Worm (Caenorhabditis elegans): ENCODE results near the gene T24C4.3.

T24C4.3 gene

DNA sequence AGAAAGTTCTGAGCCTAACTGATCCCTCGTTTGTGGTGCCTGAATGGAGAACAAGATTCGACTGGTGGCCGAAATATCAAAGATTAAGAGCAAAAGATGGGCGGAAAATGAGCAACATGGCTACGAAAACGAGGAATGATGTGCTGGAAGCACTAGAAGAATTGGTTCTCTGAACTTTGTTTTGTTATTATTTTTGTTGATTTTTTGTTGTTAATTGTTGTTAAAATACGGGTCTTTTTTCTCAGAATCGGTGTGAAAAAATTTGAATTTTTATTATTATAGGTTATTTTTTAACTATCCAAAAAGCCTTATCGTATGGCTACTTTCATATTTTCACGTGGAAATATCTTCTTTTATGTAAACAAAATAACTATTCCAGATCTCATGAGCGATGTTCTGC, 16.0 kb downstream of the T24C4.3 start, which contains the start of gene K02F3.12:
Gene K02F3.12, plus strand, starts transcription at position 301 of the 400 bp plus-strand sequence.
- TF ChIP-seq elt-3 (tag; optimal IDR thresholded peaks at IDR 0.05) = no peak
- TF ChIP-seq ceh-16 (tag; optimal IDR thresholded peaks at IDR 0.05) = no peak
- no peak for TF ChIP-seq egl-27 (tag; optimal IDR thresholded peaks at IDR 0.05)
- TF ChIP-seq zag-1 (tag; optimal IDR thresholded peaks at IDR 0.05) = no peak
- no peak for TF ChIP-seq nhr-23 (tag; optimal IDR thresholded peaks at IDR 0.05)

DNA sequence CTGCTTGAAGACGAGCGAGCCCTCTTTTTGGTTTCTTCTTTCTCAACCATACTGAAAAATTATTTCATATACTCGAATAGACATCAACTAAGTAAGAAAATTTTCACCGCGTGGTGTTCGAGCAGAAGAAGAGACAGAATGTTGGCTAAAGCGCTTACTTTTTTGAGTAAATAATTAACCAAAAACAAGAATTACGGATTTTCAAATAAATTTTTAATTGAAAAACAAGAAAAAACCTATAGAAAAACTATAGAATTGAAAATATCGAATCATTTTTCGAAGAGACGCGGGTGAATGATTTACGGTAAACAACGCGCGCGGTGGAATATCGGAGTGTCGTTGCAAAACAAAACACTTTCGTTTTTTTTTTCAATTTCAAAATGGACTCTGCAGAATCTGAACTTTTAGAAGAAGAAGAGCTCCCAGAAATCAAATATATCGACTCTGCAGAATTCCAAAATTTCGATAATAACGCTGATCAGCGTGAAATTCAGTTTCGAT, 18.4 kb downstream of the T24C4.3 start, which contains the start of the genes rnp-5 and tag-51:
Gene rnp-5, minus strand, starts transcription at position 51 of the 501 bp plus-strand sequence.
Gene tag-51, plus strand, starts transcription at position 363 of the 501 bp plus-strand sequence.
- TF ChIP-seq elt-3 (tag; optimal IDR thresholded peaks at IDR 0.05) (no peak), pha-4 (tag; optimal IDR thresholded peaks at IDR 0.05) (peak; percentile 53), nhr-11 (tag; optimal IDR thresholded peaks at IDR 0.05) (no peak), elt-2 (tag; optimal IDR thresholded peaks at IDR 0.05) (no peak), R02D3.7 (tag; optimal IDR thresholded peaks at IDR 0.05) (peak; percentile 51), egl-27 (tag; optimal IDR thresholded peaks at IDR 0.05) (no peak), mdl-1 (tag; optimal IDR thresholded peaks at IDR 0.05) (no peak), lin-39 (tag; optimal IDR thresholded peaks at IDR 0.05) (no peak), aly-2 (tag; optimal IDR thresholded peaks at IDR 0.05) (no peak), fos-1 (tag; optimal IDR thresholded peaks at IDR 0.05) (no peak), lsy-12 (tag; optimal IDR thresholded peaks at IDR 0.05) (no peak), hmg-11 (tag; optimal IDR thresholded peaks at IDR 0.05) (no peak), lin-15B (tag; optimal IDR thresholded peaks at IDR 0.05) (peak; percentile 21), nhr-76 (tag; optimal IDR thresholded peaks at IDR 0.05) (no peak), mml-1 (tag; optimal IDR thresholded peaks at IDR 0.05) (no peak), zag-1 (tag; optimal IDR thresholded peaks at IDR 0.05) (no peak), fkh-2 (tag; optimal IDR thresholded peaks at IDR 0.05) (no peak), egl-5 (tag; optimal IDR thresholded peaks at IDR 0.05) (no peak), ztf-4 (tag; optimal IDR thresholded peaks at IDR 0.05) (no peak), ama-1 (optimal IDR thresholded peaks at IDR 0.05) (no peak)

DNA sequence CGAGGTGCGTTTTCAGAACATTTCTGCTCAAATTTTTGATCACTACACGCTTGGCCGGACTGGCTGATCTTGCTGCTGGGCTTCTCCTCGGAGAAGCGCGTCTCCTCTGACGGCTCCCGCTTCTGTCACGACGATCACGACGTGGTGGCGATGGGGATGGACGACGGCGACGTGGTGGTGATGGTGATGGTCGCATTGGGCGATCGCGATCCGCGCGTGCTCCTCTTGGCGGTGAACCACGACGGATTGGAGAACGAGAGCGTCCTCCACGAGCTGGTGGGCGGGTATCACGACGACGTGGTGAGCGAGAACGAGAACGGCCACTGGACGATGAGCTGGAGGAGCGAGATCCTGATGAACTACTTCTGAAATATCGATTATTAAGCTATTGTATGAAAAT, 18.9 kb downstream of the T24C4.3 start:
- TF ChIP-seq nhr-76 (tag; optimal IDR thresholded peaks at IDR 0.05) (no peak), lsy-12 (tag; optimal IDR thresholded peaks at IDR 0.05) (no peak), elt-1 (tag; optimal IDR thresholded peaks at IDR 0.05) (no peak), fkh-2 (tag; optimal IDR thresholded peaks at IDR 0.05) (no peak), lin-39 (tag; optimal IDR thresholded peaks at IDR 0.05) (no peak), eor-1 (tag; optimal IDR thresholded peaks at IDR 0.05) (no peak), hmg-11 (tag; optimal IDR thresholded peaks at IDR 0.05) (no peak), daf-12 (tag; optimal IDR thresholded peaks at IDR 0.05) (no peak), nhr-23 (tag; optimal IDR thresholded peaks at IDR 0.05) (no peak), ceh-16 (tag; optimal IDR thresholded peaks at IDR 0.05) (no peak), egl-27 (tag; optimal IDR thresholded peaks at IDR 0.05) (no peak), ceh-82 (tag; optimal IDR thresholded peaks at IDR 0.05) (no peak), ZK546.5 (tag; optimal IDR thresholded peaks at IDR 0.05) (no peak), elt-2 (tag; optimal IDR thresholded peaks at IDR 0.05) (no peak), nfya-1 (tag; optimal IDR thresholded peaks at IDR 0.05; ENCODE audit: insufficient read depth) (no peak)

DNA sequence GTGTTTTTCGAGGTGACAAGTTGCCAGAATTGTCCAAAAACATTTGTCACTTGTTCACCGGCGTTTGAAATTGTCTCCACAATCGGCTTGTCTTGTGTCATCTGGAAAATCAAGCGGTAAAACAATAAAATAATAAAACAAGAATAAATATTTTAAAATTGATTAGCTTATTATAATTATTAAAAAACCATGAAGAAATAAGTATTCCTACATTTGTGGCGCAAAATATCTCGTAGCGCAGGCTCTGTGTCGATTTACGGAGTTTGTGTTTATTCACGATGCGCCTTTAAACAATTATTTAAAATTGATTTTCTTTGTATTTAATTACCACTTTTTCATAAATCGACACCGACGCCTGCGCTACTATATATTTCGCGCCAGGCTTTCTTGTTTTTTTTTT, 20.0 kb downstream of the T24C4.3 start, which contains the start of gene moma-1:
Gene moma-1, minus strand, starts transcription at position 101 of the 400 bp plus-strand sequence.
- TF ChIP-seq nhr-12 (tag; optimal IDR thresholded peaks at IDR 0.05) = no peak
- no peak for TF ChIP-seq nhr-67 (tag; optimal IDR thresholded peaks at IDR 0.05)
- TF ChIP-seq nhr-11 (tag; optimal IDR thresholded peaks at IDR 0.05) = no peak
- TF ChIP-seq fkh-2 (tag; optimal IDR thresholded peaks at IDR 0.05) = no peak
- no peak for TF ChIP-seq eor-1 (tag; optimal IDR thresholded peaks at IDR 0.05)
- no peak for TF ChIP-seq elt-2 (tag; optimal IDR thresholded peaks at IDR 0.05)
- no peak for TF ChIP-seq fos-1 (tag; optimal IDR thresholded peaks at IDR 0.05)
- TF ChIP-seq hmg-11 (tag; optimal IDR thresholded peaks at IDR 0.05) = no peak
- TF ChIP-seq unc-62 (GFP tag; optimal IDR thresholded peaks at IDR 0.05) = no peak
- TF ChIP-seq egl-27 (tag; optimal IDR thresholded peaks at IDR 0.05) = no peak
- TF ChIP-seq snpc-4 (tag; optimal IDR thresholded peaks at IDR 0.05) = no peak

DNA sequence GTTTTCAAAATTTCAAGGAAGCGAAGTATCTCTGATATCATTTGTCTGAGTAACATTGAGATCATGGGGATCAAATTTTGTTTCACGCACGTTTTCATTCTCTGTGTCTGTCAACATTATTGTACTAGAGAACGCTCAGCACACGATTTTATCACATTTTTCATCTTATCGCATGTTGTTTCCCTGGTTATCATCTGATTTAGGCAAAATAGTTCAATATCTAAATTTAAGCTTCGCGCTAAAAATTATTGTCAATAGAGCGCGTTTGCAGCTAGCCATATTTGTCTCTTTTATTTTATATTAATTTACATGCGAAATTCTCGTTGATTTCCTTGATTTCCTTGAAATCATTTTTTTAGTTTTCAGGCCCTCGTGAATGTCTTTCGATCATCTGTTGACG, 26.8 kb downstream of the T24C4.3 start, which contains the start of gene K02F3.2:
Gene K02F3.2, plus strand, starts transcription at position 357 of the 400 bp plus-strand sequence.
- TF ChIP-seq fkh-10 (GFP tag; optimal IDR thresholded peaks at IDR 0.05) = no peak
- TF ChIP-seq elt-2 (tag; optimal IDR thresholded peaks at IDR 0.05) = peak; percentile 71
- peak; percentile 86 for TF ChIP-seq pha-4 (tag; optimal IDR thresholded peaks at IDR 0.05)
- TF ChIP-seq unc-62 (GFP tag; optimal IDR thresholded peaks at IDR 0.05) = no peak
- peak; percentile 12 for TF ChIP-seq ceh-28 (tag; optimal IDR thresholded peaks at IDR 0.05)
- peak; percentile 84 for TF ChIP-seq pqm-1 (tag; optimal IDR thresholded peaks at IDR 0.05)
- TF ChIP-seq lin-15B (tag; optimal IDR thresholded peaks at IDR 0.05) = peak; percentile 28
- peak; percentile 4 for TF ChIP-seq nhr-25 (tag; optimal IDR thresholded peaks at IDR 0.05)
- TF ChIP-seq mdl-1 (tag; optimal IDR thresholded peaks at IDR 0.05) = no peak
- TF ChIP-seq elt-1 (tag; optimal IDR thresholded peaks at IDR 0.05) = peak; percentile 53
- TF ChIP-seq nhr-77 (tag; optimal IDR thresholded peaks at IDR 0.05) = no peak
- peak; percentile 45 for TF ChIP-seq ama-1 (optimal IDR thresholded peaks at IDR 0.05)
- TF ChIP-seq hmg-11 (tag; optimal IDR thresholded peaks at IDR 0.05) = peak; percentile 12
- peak; percentile 65 for TF ChIP-seq nhr-23 (tag; optimal IDR thresholded peaks at IDR 0.05)
- no peak for TF ChIP-seq nhr-76 (tag; optimal IDR thresholded peaks at IDR 0.05)
- TF ChIP-seq jun-1 (tag; optimal IDR thresholded peaks at IDR 0.05) = peak; percentile 76
- TF ChIP-seq nfya-1 (tag; optimal IDR thresholded peaks at IDR 0.05; ENCODE audit: insufficient read depth) = peak; percentile 30
- TF ChIP-seq nhr-43 (tag; optimal IDR thresholded peaks at IDR 0.05; ENCODE audit: poor library complexity, severe bottlenecking) = peak; percentile 80
- TF ChIP-seq nhr-28 (tag; optimal IDR thresholded peaks at IDR 0.05) = no peak

All from whole organism, L3 larva.